Worm (Caenorhabditis elegans) whole organism, L4/young adult: ENCODE measurements around the gene C06C6.9.
"Not testable (repeated sequence)": the region's sequence is repeated elsewhere in the genome, so short reads cannot be mapped to it uniquely, and the experiment has no call there.

Source experiments
- W03F9.2 ChIP-seq: fragments of 150-350 bp; optimal IDR thresholded peaks from 2 replicates; lab custom pipeline; 2014; ENCODE audit warnings: missing biosample characterization, missing genetic modification characterization
- dao-5 ChIP-seq: sonication (generic microtip); optimal IDR thresholded peaks from 2 replicates; lab custom pipeline; 2016; ENCODE audit warnings: missing genotype, missing genetic modification characterization, moderate library complexity, missing compliant biosample characterization
- him-1 ChIP-seq: sonication (generic microtip); optimal IDR thresholded peaks from 2 replicates; lab custom pipeline; 2016; ENCODE audit warnings: missing genotype, missing genetic modification reagents, missing genetic modification characterization, missing compliant biosample characterization

Gene C06C6.9

ce11 chrV:16024300-16024699 lies 27.7 kb upstream of the C06C6.9 start, which contains the start of gene T10C6.6:
Gene T10C6.6, plus strand, starts transcription at chrV:16024326.
- TF ChIP-seq dao-5 (tag; lab: Kevin White, UChicago) (no peak), W03F9.2 (tag; lab: Kevin White, UChicago) (no peak), him-1 (no peak)

DNA sequence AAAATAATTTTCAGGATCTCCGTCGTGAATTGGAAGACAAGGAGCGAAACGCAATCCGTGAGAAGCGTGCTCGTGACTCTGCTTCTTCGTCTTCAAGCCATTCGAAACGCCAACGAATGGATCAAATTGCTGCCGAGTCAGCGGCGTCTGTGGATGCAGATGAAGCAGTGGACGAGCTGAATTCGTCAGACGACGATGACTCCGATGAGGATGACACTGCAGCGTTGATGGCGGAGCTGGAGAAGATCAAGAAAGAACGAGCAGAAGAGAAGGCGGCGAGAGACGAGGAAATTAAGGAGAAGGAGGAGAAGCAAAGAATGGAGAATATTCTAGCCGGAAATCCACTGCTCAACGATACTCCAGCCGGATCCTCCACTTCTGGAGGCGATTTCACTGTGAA lies 27.0 kb upstream of the C06C6.9 start:
- TF ChIP-seq dao-5 (tag; lab: Kevin White, UChicago) (no peak), W03F9.2 (tag; lab: Kevin White, UChicago) (no peak), him-1 (no peak)

ce11 chrV:16023051-16023450 lies 26.5 kb upstream of the C06C6.9 start, which contains the start of gene cwc-15:
Gene cwc-15, plus strand, starts transcription at chrV:16023351.
- TF ChIP-seq him-1 (no peak), dao-5 (tag; lab: Kevin White, UChicago) (no peak), W03F9.2 (tag; lab: Kevin White, UChicago) (no peak)

- TF ChIP-seq him-1 = no peak
- TF ChIP-seq dao-5 (tag; lab: Kevin White, UChicago) = no peak
- no peak for TF ChIP-seq W03F9.2 (tag; lab: Kevin White, UChicago)
Observed at ce11 chrV:16022600-16022999, 26.0 kb upstream of the C06C6.9 start.

DNA sequence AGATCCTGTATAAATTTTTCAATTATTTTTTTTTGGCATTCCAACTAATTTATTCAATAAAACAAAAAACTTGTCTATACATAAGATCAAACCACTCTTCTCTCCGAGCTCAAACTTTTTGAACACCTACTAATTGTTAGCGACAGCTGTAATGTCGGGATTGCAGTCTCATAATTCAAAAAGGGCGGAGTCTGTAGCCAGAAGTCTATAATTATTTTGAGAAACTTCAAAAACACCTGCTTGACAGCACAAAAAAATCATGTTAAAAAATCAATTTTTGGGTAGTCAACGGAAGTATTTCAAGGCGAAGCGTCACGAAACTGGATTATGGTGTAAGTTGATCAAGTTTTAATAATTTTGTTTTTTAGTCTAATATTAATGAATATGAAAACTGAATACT lies 23.5 kb upstream of the C06C6.9 start, which contains the start of gene srx-44:
Gene srx-44, plus strand, starts transcription at position 301 of the 400 bp plus-strand sequence.
- no peak for TF ChIP-seq him-1
- TF ChIP-seq W03F9.2 (tag; lab: Kevin White, UChicago) = no peak
- no peak for TF ChIP-seq dao-5 (tag; lab: Kevin White, UChicago)

- TF ChIP-seq him-1 (no peak), dao-5 (tag; lab: Kevin White, UChicago) (no peak), W03F9.2 (tag; lab: Kevin White, UChicago) (no peak)
Observed at ce11 chrV:16017671-16018070, 21.1 kb upstream of the C06C6.9 start, which contains the start of gene srx-43. Gene srx-43, plus strand, starts transcription at chrV:16017971.

- TF ChIP-seq dao-5 (tag; lab: Kevin White, UChicago) (no peak), W03F9.2 (tag; lab: Kevin White, UChicago) (no peak), him-1 (no peak)
Observed at ce11 chrV:16016977-16017376, 20.4 kb upstream of the C06C6.9 start.

- TF ChIP-seq him-1 (no peak), dao-5 (tag; lab: Kevin White, UChicago) (no peak), W03F9.2 (tag; lab: Kevin White, UChicago) (no peak)
Observed at ce11 chrV:16015652-16016051, 19.1 kb upstream of the C06C6.9 start, which contains the start of gene str-232. Gene str-232, minus strand, starts transcription at chrV:16015752.

- TF ChIP-seq W03F9.2 (tag; lab: Kevin White, UChicago) (no peak), him-1 (no peak), dao-5 (tag; lab: Kevin White, UChicago) (no peak)
Observed at ce11 chrV:16009564-16009963, 13.0 kb upstream of the C06C6.9 start, which contains the start of gene str-233. Gene str-233, minus strand, starts transcription at chrV:16009664.

DNA sequence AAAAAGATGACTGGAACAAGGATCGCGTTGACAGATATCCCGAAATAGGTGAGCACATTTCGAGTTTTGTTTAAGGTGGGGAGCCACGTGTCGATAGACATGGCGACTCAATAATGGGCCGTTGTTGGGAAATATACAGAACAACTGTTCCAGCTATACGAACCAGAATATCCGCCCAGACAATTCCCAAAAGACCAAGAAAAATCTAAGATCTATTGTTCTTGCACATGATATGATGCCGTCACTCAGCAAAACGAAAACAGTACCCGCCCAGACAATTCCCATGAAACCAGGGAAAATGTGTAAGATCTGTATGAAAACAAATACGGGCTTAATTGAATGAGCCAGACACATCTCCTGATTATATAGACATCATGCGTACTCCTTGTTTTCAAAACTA lies 10.9 kb upstream of the C06C6.9 start, which contains the start of gene str-231:
Gene str-231, minus strand, starts transcription at position 101 of the 400 bp plus-strand sequence.
- TF ChIP-seq dao-5 (tag; lab: Kevin White, UChicago) (no peak), W03F9.2 (tag; lab: Kevin White, UChicago) (no peak), him-1 (no peak)

ce11 chrV:16002288-16002687 lies 5.7 kb upstream of the C06C6.9 start, which contains the start of gene nhr-63:
Gene nhr-63, plus strand, starts transcription at chrV:16002588.
- TF ChIP-seq W03F9.2 (tag; lab: Kevin White, UChicago) (no peak), him-1 (no peak), dao-5 (tag; lab: Kevin White, UChicago) (no peak)

- TF ChIP-seq him-1 (no peak), dao-5 (tag; lab: Kevin White, UChicago) (no peak), W03F9.2 (tag; lab: Kevin White, UChicago) (no peak)
Observed at ce11 chrV:16000433-16000832, 3.9 kb upstream of the C06C6.9 start, which contains the start of gene nhr-50. Gene nhr-50, minus strand, starts transcription at chrV:16000631.

ce11 chrV:15991850-15992249 lies 4.7 kb downstream of the C06C6.9 start, which contains the start of gene C06C6.7:
Gene C06C6.7, plus strand, starts transcription at chrV:15992150.
- TF ChIP-seq W03F9.2 (tag; lab: Kevin White, UChicago); dao-5 (tag; lab: Kevin White, UChicago); him-1: not testable (repeated sequence)

- no peak for TF ChIP-seq dao-5 (tag; lab: Kevin White, UChicago)
- no peak for TF ChIP-seq him-1
- TF ChIP-seq W03F9.2 (tag; lab: Kevin White, UChicago) = no peak
Observed at ce11 chrV:15988074-15988473, 8.5 kb downstream of the C06C6.9 start, which contains the start of gene F36G9.15. Gene F36G9.15, minus strand, starts transcription at chrV:15988174.
